Worm (Caenorhabditis elegans): Measurements from ENCODE around the gene clc-21.

- TF ChIP-seq daf-12 (tag; optimal IDR thresholded peaks at IDR 0.05) (no peak), unc-62 (GFP tag; optimal IDR thresholded peaks at IDR 0.05) (no peak), ama-1 (optimal IDR thresholded peaks at IDR 0.05) (no peak), nhr-23 (tag; optimal IDR thresholded peaks at IDR 0.05) (no peak)
Measured at ce11 chrV:17438317-17438716, 21.4 kb downstream of the clc-21 start, which contains the start of gene srsx-2.

All from whole organism, L3 larva.